Worm (Caenorhabditis elegans) whole organism, L2 larva: ENCODE results near the gene C04A11.5.

Source experiments
- F13H6.1 ChIP-seq: sonication (generic microtip); optimal IDR thresholded peaks from 2 replicates; lab custom pipeline; 2016; ENCODE audit warnings: missing genetic modification characterization, missing compliant biosample characterization
- aly-2 ChIP-seq: fragments of 150-350 bp; optimal IDR thresholded peaks from 2 replicates; lab custom pipeline; 2014; ENCODE audit warnings: missing biosample characterization, missing genetic modification characterization
- ama-1 ChIP-seq: fragments of 150-350 bp; optimal IDR thresholded peaks from 2 replicates; lab custom pipeline; 2018; ENCODE audit warnings: inconsistent platforms
- blmp-1 ChIP-seq: sonication (generic microtip); optimal IDR thresholded peaks from 2 replicates; lab custom pipeline; 2017; ENCODE audit warnings: missing genetic modification characterization, mild to moderate bottlenecking, missing compliant biosample characterization, antibody characterized with exemption, moderate library complexity; ENCODE audit not compliant: insufficient read depth
- egl-27 ChIP-seq: sonication (generic microtip); optimal IDR thresholded peaks from 3 replicates; lab custom pipeline; 2017; ENCODE audit warnings: missing biosample characterization, missing genetic modification reagents, missing genetic modification characterization
- lin-13 ChIP-seq: fragments of 150-350 bp; optimal IDR thresholded peaks from 2 replicates; lab custom pipeline; 2014; ENCODE audit warnings: missing biosample characterization, missing genetic modification reagents, missing genetic modification characterization
- lsy-2 ChIP-seq, 2 experiments: fragments of 150-350 bp in 1 of 2; sonication (generic microtip) in 1 of 2; optimal IDR thresholded peaks; 2 replicates each; lab custom pipeline; 2014 to 2017; ENCODE audit warnings: missing biosample characterization in 2 of 2, missing genetic modification characterization in 2 of 2
- nhr-11 ChIP-seq: fragments of 150-350 bp; optimal IDR thresholded peaks from 2 replicates; lab custom pipeline; 2014; ENCODE audit warnings: missing biosample characterization, missing genetic modification characterization
- nhr-21 ChIP-seq: fragments of 150-350 bp; optimal IDR thresholded peaks from 2 replicates; lab custom pipeline; 2014; ENCODE audit warnings: missing biosample characterization, missing genetic modification characterization
- nhr-23 ChIP-seq: fragments of 150-350 bp; optimal IDR thresholded peaks from 2 replicates; lab custom pipeline; 2014; ENCODE audit warnings: missing biosample characterization, missing genetic modification reagents, missing genetic modification characterization
- unc-39 ChIP-seq: fragments of 150-350 bp; optimal IDR thresholded peaks from 2 replicates; lab custom pipeline; 2014; ENCODE audit warnings: missing biosample characterization, missing genetic modification characterization
- unc-62 ChIP-seq: fragments of 150-350 bp; optimal IDR thresholded peaks from 2 replicates; lab custom pipeline; 2014; ENCODE audit warnings: missing biosample characterization, missing genetic modification reagents, missing genetic modification characterization
- ztf-11 ChIP-seq: sonication (generic microtip); optimal IDR thresholded peaks from 2 replicates; lab custom pipeline; 2017; ENCODE audit warnings: missing biosample characterization, missing genetic modification characterization
- ztf-4 ChIP-seq: fragments of 150-350 bp; optimal IDR thresholded peaks from 2 replicates; lab custom pipeline; 2014; ENCODE audit warnings: missing biosample characterization, missing genetic modification characterization

DNA sequence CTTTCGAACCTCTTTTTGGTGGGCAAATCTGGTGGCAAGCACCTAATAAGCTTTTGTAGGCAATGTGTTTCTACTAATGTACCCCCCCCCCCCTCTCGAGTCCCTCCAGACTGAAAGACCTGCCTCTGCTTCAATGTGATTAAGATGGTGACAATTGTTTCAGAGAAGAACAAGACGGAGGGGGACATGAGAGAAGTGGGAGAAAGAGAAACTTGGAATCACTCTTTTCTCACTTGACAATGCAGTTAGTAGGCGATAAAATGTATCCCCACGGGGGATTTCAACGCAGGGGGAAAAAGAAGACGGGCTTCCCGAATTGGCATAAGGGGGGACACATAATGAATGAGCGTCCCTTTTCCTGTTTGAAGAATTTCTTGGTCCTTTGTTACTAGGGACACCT is 32.1 kb upstream of the C04A11.5 start:
- TF ChIP-seq aly-2 (no peak), egl-27 (tag; lab: Kevin White, UChicago) (no peak), nhr-21 (tag; lab: Kevin White, UChicago) (no peak), ztf-4 (no peak), F13H6.1 (tag; lab: Kevin White, UChicago) (no peak), unc-62 (GFP tag; lab: Kevin White, UChicago) (no peak), blmp-1 (tag; lab: Kevin White, UChicago) (no peak), nhr-11 (tag; lab: Kevin White, UChicago) (no peak), nhr-23 (tag; lab: Kevin White, UChicago) (no peak), lsy-2 (tag; optimal IDR thresholded peaks at IDR 0.05; lab: Kevin White, UChicago) (no peak), unc-39 (tag; lab: Kevin White, UChicago) (no peak), ama-1 (lab: Kevin White, UChicago) (no peak), ztf-11 (tag; lab: Kevin White, UChicago) (no peak), lin-13 (GFP tag; lab: Kevin White, UChicago) (no peak)
